Fruit fly (Drosophila melanogaster): ENCODE measurements around the gene Naa15-16.
A peak's percentile ranks its signal among the peaks of the same experiment; 100 is the strongest.

Gene Naa15-16

DNA sequence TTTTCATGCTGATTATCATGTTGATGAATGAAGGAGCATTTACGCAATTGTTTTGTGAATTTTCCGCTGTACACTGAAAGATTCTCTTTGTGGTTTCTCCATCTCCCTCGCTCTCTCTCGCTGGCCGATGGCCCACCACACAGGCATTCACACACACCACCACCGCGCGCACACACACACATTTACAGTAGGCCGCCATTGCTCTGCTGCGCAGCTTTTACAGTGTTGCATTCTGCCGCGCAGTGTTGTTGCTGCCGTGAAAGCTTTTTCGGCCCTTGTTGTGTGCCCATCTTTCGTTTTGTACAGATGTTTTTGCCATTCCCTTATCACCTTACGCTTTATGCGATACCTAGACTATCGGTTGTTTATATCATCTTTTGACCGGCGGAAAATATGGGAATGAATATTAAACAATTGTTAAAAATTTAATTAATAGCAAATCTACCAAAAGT is 17.1 kb downstream of the Naa15-16 start (continued):
- peak; percentile 17; the same call in 1 of the 2 replicates for TF ChIP-seq Atf6 (GFP tag; IDR thresholded peaks at IDR 0.05)
- TF ChIP-seq zen (tag; optimal IDR thresholded peaks at IDR 0.05) = no peak
- TF ChIP-seq sug (tag; optimal IDR thresholded peaks at IDR 0.05) = peak; percentile 47
- TF ChIP-seq CG7786 (GFP tag; optimal IDR thresholded peaks at IDR 0.05) = peak; percentile 3
- no peak for TF ChIP-seq CG32772 (GFP tag; IDR thresholded peaks at IDR 0.05)
- TF ChIP-seq ato (GFP tag; IDR thresholded peaks at IDR 0.05; ENCODE audit: partially characterized antibody) = peak; percentile 50; the same call in 1 of the 2 replicates
- peak; percentile 76 for TF ChIP-seq CG34224 (GFP tag; IDR thresholded peaks at IDR 0.05; ENCODE audit: partially characterized antibody)
- no peak for TF ChIP-seq CG18011 (GFP tag; optimal IDR thresholded peaks at IDR 0.05)
- no peak for TF ChIP-seq CG14965 (GFP tag; optimal IDR thresholded peaks at IDR 0.05; ENCODE audit: borderline replicate concordance)
- TF ChIP-seq CrebB (tag; optimal IDR thresholded peaks at IDR 0.05) = peak; percentile 66
- TF ChIP-seq Nf-YC (tag; optimal IDR thresholded peaks at IDR 0.05) = peak; percentile 2
- peak; percentile 60 for TF ChIP-seq pfk (GFP tag; optimal IDR thresholded peaks at IDR 0.05)
- TF ChIP-seq MESR4 (GFP tag; optimal IDR thresholded peaks at IDR 0.05) = peak; percentile 13

dm6 chrX:19497782-19498440 is 18.1 kb downstream of the Naa15-16 start:
- TF ChIP-seq Camta (GFP tag; optimal IDR thresholded peaks at IDR 0.05) (no peak), CG14014 (GFP tag; IDR thresholded peaks at IDR 0.05) (peak; percentile 36; the same call in 1 of the 2 replicates), usp (GFP tag; optimal IDR thresholded peaks at IDR 0.05) (no peak), CG33557 (GFP tag; optimal IDR thresholded peaks at IDR 0.05) (no peak), zf30C (GFP tag; optimal IDR thresholded peaks at IDR 0.05) (no peak), Nf-YC (tag; optimal IDR thresholded peaks at IDR 0.05) (no peak), tx (GFP tag; optimal IDR thresholded peaks at IDR 0.05) (no peak), CG5953 (GFP tag; IDR thresholded peaks at IDR 0.05) (no peak), ara (GFP tag; IDR thresholded peaks at IDR 0.05) (no peak), Bteb2 (GFP tag; optimal IDR thresholded peaks at IDR 0.05) (no peak), gem (tag; optimal IDR thresholded peaks at IDR 0.05) (no peak), CG13624 (GFP tag; optimal IDR thresholded peaks at IDR 0.05) (peak; percentile 1), yki (optimal IDR thresholded peaks at IDR 0.05) (no peak), chinmo (GFP tag; IDR thresholded peaks at IDR 0.05; ENCODE audit: partially characterized antibody) (peak; percentile 83; the same call in 2 of the 4 replicates), zen (tag; optimal IDR thresholded peaks at IDR 0.05) (no peak), CG17186 (GFP tag; optimal IDR thresholded peaks at IDR 0.05) (no peak), vvl (GFP tag; IDR thresholded peaks at IDR 0.05) (no peak), Kr (GFP tag; optimal IDR thresholded peaks at IDR 0.05) (no peak), Lpt (GFP tag; optimal IDR thresholded peaks at IDR 0.05) (no peak), CG1602 (GFP tag; optimal IDR thresholded peaks at IDR 0.05) (no peak), CG2129 (GFP tag; IDR thresholded peaks at IDR 0.05; ENCODE audit: partially characterized antibody) (no peak), CG7839 (tag; optimal IDR thresholded peaks at IDR 0.05) (no peak), MBD-R2 (GFP tag; IDR thresholded peaks at IDR 0.05) (no peak), Ets97D (GFP tag; optimal IDR thresholded peaks at IDR 0.05) (no peak), cwo (GFP tag; optimal IDR thresholded peaks at IDR 0.05) (peak; percentile 88), ewg (GFP tag; optimal IDR thresholded peaks at IDR 0.05) (no peak), CG12219 (GFP tag; optimal IDR thresholded peaks at IDR 0.05) (no peak), CG10543 (GFP tag; optimal IDR thresholded peaks at IDR 0.05) (peak; percentile 98), sug (tag; optimal IDR thresholded peaks at IDR 0.05) (peak; percentile 92), Rfx (GFP tag; IDR thresholded peaks at IDR 0.05) (peak; percentile 58), E2f1 (GFP tag; IDR thresholded peaks at IDR 0.05) (no peak), Nf-YB (GFP tag; optimal IDR thresholded peaks at IDR 0.05) (no peak), slou (GFP tag; optimal IDR thresholded peaks at IDR 0.05) (no peak), Jarid2 (GFP tag; optimal IDR thresholded peaks at IDR 0.05) (peak; percentile 11), Doc2 (GFP tag; IDR thresholded peaks at IDR 0.05) (no peak), danr (GFP tag; IDR thresholded peaks at IDR 0.05) (no peak), sob (GFP tag; IDR thresholded peaks at IDR 0.05) (peak; percentile 39; the same call in 1 of the 2 replicates), CG2120 (GFP tag; optimal IDR thresholded peaks at IDR 0.05) (peak; percentile 28), CG18262 (tag; optimal IDR thresholded peaks at IDR 0.05) (no peak)

Data from whole organism, embryonic.